Fruit fly (Drosophila melanogaster): ENCODE results near the gene CG3552.

The CG3552 gene

dm6 chr3L:9471151-9471903, 15.2 kb downstream of the CG3552 start:
- no peak for TF ChIP-seq CG17801 (GFP tag; optimal IDR thresholded peaks at IDR 0.05; ENCODE audit: partially characterized antibody)

dm6 chr3L:9476829-9477228, 20.7 kb downstream of the CG3552 start, which contains the start of the genes Uch-L5 and Jarid2:
TSS of gene Uch-L5 (minus strand) at chr3L:9476965.
TSS of gene Jarid2 (plus strand) at chr3L:9477038.
- TF ChIP-seq CG17801 (GFP tag; optimal IDR thresholded peaks at IDR 0.05; ENCODE audit: partially characterized antibody) = peak; percentile 79

- peak; percentile 28 for TF ChIP-seq CG17801 (GFP tag; optimal IDR thresholded peaks at IDR 0.05; ENCODE audit: partially characterized antibody)
Observed at dm6 chr3L:9487586-9487985, 31.5 kb downstream of the CG3552 start, which contains the start of gene pall. TSS of gene pall (minus strand) at chr3L:9487790.

dm6 chr3L:9489133-9489532, 33.0 kb downstream of the CG3552 start, which contains the start of gene CG32036:
TSS of gene CG32036 (minus strand) at chr3L:9489233.
- TF ChIP-seq CG17801 (GFP tag; optimal IDR thresholded peaks at IDR 0.05; ENCODE audit: partially characterized antibody) = no peak

- no peak for TF ChIP-seq CG17801 (GFP tag; optimal IDR thresholded peaks at IDR 0.05; ENCODE audit: partially characterized antibody)
Observed at dm6 chr3L:9489627-9490026, 33.5 kb downstream of the CG3552 start.

dm6 chr3L:9490432-9490831, 34.3 kb downstream of the CG3552 start:
- no peak for TF ChIP-seq CG17801 (GFP tag; optimal IDR thresholded peaks at IDR 0.05; ENCODE audit: partially characterized antibody)

dm6 chr3L:9491331-9491730, 35.2 kb downstream of the CG3552 start:
- TF ChIP-seq CG17801 (GFP tag; optimal IDR thresholded peaks at IDR 0.05; ENCODE audit: partially characterized antibody) = no peak

- no peak for TF ChIP-seq CG17801 (GFP tag; optimal IDR thresholded peaks at IDR 0.05; ENCODE audit: partially characterized antibody)
Observed at dm6 chr3L:9492115-9492514, 36.0 kb downstream of the CG3552 start, which contains the start of gene CG32037. TSS of gene CG32037 (minus strand) at chr3L:9492215.

- peak; percentile 78 for TF ChIP-seq CG17801 (GFP tag; optimal IDR thresholded peaks at IDR 0.05; ENCODE audit: partially characterized antibody)
Observed at dm6 chr3L:9497249-9497648, 41.1 kb downstream of the CG3552 start.

dm6 chr3L:9497981-9498619, 42.0 kb downstream of the CG3552 start:
- TF ChIP-seq CG17801 (GFP tag; optimal IDR thresholded peaks at IDR 0.05; ENCODE audit: partially characterized antibody) = no peak

dm6 chr3L:9499919-9500807, 44.0 kb downstream of the CG3552 start:
- TF ChIP-seq CG17801 (GFP tag; optimal IDR thresholded peaks at IDR 0.05; ENCODE audit: partially characterized antibody) = no peak

dm6 chr3L:9501298-9501697, 45.2 kb downstream of the CG3552 start:
- TF ChIP-seq CG17801 (GFP tag; optimal IDR thresholded peaks at IDR 0.05; ENCODE audit: partially characterized antibody) = no peak

dm6 chr3L:9502294-9502693, 46.2 kb downstream of the CG3552 start:
- TF ChIP-seq CG17801 (GFP tag; optimal IDR thresholded peaks at IDR 0.05; ENCODE audit: partially characterized antibody) = no peak

dm6 chr3L:9502856-9503255, 46.7 kb downstream of the CG3552 start:
- no peak for TF ChIP-seq CG17801 (GFP tag; optimal IDR thresholded peaks at IDR 0.05; ENCODE audit: partially characterized antibody)
